Worm (Caenorhabditis elegans) whole organism, midembryonic: Measurements from ENCODE around the gene gcc-2.
A peak's percentile ranks its signal among the peaks of the same experiment; 100 is the strongest.

Source experiments
- T22C8.4 ChIP-seq: fragments of 200-800 bp; sonication (Bioruptor generic); IDR thresholded peaks from 2 replicates; pipeline ENCODE4 v1.3.6; 2022; ENCODE audit warnings: missing genetic modification characterization, missing compliant biosample characterization
- cog-1 ChIP-seq: sonication (generic microtip); optimal IDR thresholded peaks from 2 replicates; lab custom pipeline; 2016; ENCODE audit warnings: missing genetic modification characterization, missing compliant biosample characterization
- flt-1 ChIP-seq: fragments of 200-800 bp; sonication (Bioruptor generic); IDR thresholded peaks from 2 replicates; pipeline ENCODE4 v1.3.6; 2022; ENCODE audit warnings: missing genetic modification characterization, missing compliant biosample characterization
- klf-2 ChIP-seq: fragments of 200-800 bp; sonication (Bioruptor generic); conservative IDR thresholded peaks from 2 replicates; pipeline ENCODE4 v1.3.6; 2022; ENCODE audit warnings: missing genetic modification reagents, missing genetic modification characterization, missing compliant biosample characterization
- med-1 ChIP-seq: sonication (generic microtip); optimal IDR thresholded peaks from 2 replicates; lab custom pipeline; 2017; ENCODE audit warnings: missing genetic modification characterization, mild to moderate bottlenecking, missing compliant biosample characterization, antibody characterized with exemption, missing genetic modification reagents; ENCODE audit not compliant: insufficient read depth
- ref-1 ChIP-seq: fragments of 200-800 bp; sonication (Bioruptor generic); conservative IDR thresholded peaks from 2 replicates; pipeline ENCODE4 v1.3.6; 2022; ENCODE audit warnings: missing genetic modification reagents, missing genetic modification characterization, missing compliant biosample characterization
- tab-1 ChIP-seq: fragments of 200-800 bp; sonication (Bioruptor generic); IDR thresholded peaks from 2 replicates; pipeline ENCODE4 v1.3.6; 2022; ENCODE audit warnings: missing genetic modification characterization, missing compliant biosample characterization
- ztf-23 ChIP-seq: fragments of 200-800 bp; sonication (Bioruptor generic); IDR thresholded peaks from 2 replicates; pipeline ENCODE4 v1.3.6; 2022; ENCODE audit warnings: missing genetic modification reagents, missing genetic modification characterization, missing compliant biosample characterization
- ztf-29 ChIP-seq: fragments of 200-800 bp; sonication (Bioruptor generic); IDR thresholded peaks from 2 replicates; pipeline ENCODE4 v1.3.6; 2022; ENCODE audit warnings: missing genetic modification reagents, missing genetic modification characterization, missing compliant biosample characterization

Gene gcc-2

DNA sequence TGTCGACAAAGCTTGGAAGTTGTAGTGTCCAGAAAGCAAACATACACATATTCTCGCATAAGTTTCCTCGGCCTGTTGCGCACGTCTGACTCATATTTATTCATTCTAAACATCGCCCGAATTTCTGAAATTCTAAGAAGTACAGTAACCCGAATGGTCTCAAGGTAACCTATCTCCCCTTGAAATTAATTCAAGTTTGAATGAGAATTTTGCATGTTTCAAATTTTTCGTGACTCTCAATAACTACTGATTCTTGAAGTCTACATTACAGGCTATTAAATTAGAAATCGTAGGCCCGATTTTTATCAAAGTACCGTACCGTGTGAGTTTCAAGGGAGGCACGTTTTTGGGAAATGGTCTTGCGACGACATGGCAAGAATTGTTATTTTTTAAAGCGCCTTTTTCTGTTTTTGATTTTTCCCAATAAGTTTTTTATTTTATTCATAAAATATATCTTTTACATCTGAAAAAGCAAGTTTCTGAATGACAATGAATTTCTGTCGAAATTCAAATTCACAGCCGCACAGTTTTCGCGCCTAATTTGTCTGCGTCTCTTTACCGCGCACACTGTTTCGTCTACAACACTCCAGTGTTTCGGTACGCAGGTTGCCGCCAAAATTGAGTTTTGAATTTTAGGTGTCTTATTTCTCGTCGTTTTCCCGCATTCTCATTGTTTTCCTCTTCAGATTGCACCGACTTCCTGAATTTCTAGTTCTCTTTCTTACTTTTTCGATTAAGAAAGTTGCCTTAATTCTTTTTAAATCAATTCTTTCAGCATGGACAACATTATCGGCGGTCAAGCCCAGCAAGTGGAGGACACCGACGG, 31.9 kb upstream of the gcc-2 start, which contains the start of the genes R10E11.9 and mcm-6:
Gene R10E11.9 (minus strand): TSS at position 51 of the 826 bp plus-strand sequence.
Gene mcm-6 (plus strand): TSS at position 776 of the 826 bp plus-strand sequence.
- TF ChIP-seq tab-1 (GFP tag; lab: Robert Waterston, UW) (no peak), med-1 (no peak), cog-1 (no peak), ref-1 (GFP tag; lab: Robert Waterston, UW) (no peak), klf-2 (GFP tag; lab: Robert Waterston, UW) (no peak), flt-1 (GFP tag; lab: Robert Waterston, UW) (no peak), ztf-23 (GFP tag; lab: Robert Waterston, UW) (no peak), ztf-29 (GFP tag; lab: Robert Waterston, UW) (no peak)

DNA sequence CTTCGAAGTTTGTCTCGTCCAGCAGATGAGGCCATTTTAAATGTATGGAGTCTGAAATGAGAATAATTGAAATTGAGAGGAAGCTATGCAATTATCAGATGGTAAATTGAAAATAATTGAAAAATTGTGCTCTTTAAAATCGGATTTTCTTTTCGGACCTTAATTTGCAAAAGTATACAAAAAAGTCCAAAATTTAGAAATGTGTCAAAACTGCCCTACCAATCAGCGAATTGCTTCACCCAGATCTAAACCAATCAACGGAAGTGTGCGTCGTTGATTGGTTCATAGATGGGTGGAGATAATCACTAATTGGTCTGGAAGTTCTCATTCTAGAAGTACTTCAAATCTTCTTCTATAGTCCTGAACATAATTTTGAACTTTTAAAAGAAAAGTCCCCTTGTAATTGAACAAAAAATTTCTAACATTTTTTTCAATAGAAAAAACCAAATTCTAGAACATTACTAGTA, 27.7 kb upstream of the gcc-2 start, which contains the start of gene R10E11.5:
Gene R10E11.5 (minus strand): TSS at position 51 of the 467 bp plus-strand sequence.
- TF ChIP-seq klf-2 (GFP tag; lab: Robert Waterston, UW) (no peak), ref-1 (GFP tag; lab: Robert Waterston, UW) (no peak), ztf-29 (GFP tag; lab: Robert Waterston, UW) (no peak), T22C8.4 (GFP tag; lab: Robert Waterston, UW) (no peak), flt-1 (GFP tag; lab: Robert Waterston, UW) (no peak), med-1 (no peak)

- TF ChIP-seq ztf-29 (GFP tag; lab: Robert Waterston, UW) (no peak), klf-2 (GFP tag; lab: Robert Waterston, UW) (no peak), ztf-23 (GFP tag; lab: Robert Waterston, UW) (no peak), flt-1 (GFP tag; lab: Robert Waterston, UW) (no peak), med-1 (no peak), T22C8.4 (GFP tag; lab: Robert Waterston, UW) (no peak), ref-1 (GFP tag; lab: Robert Waterston, UW) (no peak), cog-1 (no peak), tab-1 (GFP tag; lab: Robert Waterston, UW) (no peak)
Measured at ce11 chrIII:9789083-9789482, 27.1 kb upstream of the gcc-2 start.

- TF ChIP-seq cog-1 (no peak), flt-1 (GFP tag; lab: Robert Waterston, UW) (no peak), klf-2 (GFP tag; lab: Robert Waterston, UW) (no peak), med-1 (no peak), T22C8.4 (GFP tag; lab: Robert Waterston, UW) (no peak)
Measured at ce11 chrIII:9786776-9787175, 24.8 kb upstream of the gcc-2 start.

ce11 chrIII:9783133-9783590, 21.2 kb upstream of the gcc-2 start:
- TF ChIP-seq ztf-23 (GFP tag; lab: Robert Waterston, UW) (no peak), klf-2 (GFP tag; lab: Robert Waterston, UW) (no peak), T22C8.4 (GFP tag; lab: Robert Waterston, UW) (no peak), cog-1 (no peak), med-1 (no peak), ref-1 (GFP tag; lab: Robert Waterston, UW) (no peak), ztf-29 (GFP tag; lab: Robert Waterston, UW) (no peak)

DNA sequence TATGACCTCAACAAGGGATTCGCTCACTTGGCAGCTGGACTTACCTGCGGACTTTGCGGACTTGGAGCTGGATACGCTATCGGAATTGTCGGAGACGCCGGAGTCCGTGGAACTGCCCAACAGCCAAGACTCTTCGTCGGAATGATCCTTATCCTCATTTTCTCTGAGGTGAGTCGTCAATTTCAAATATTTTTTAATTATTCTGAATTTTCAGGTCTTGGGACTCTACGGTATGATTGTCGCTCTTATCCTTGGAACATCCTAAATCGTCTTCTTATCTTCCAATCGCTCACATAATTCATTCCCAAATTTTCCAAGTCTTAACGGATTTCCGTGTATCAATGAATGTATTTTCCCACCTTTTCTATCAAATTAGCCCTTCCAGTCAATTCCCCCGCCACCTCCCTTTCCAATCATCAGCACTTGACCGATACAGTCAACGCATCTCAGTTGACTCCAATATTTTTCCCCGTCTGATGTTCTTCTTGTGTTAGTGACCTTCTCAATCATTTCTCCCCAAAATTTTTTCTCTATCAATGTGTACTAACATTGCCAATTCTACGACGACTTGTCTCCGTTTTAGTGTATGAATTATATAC, 20.6 kb upstream of the gcc-2 start, which contains the start of gene R10E11.6:
Gene R10E11.6 (plus strand): TSS at position 524 of the 599 bp plus-strand sequence.
- no peak for TF ChIP-seq T22C8.4 (GFP tag; lab: Robert Waterston, UW)

DNA sequence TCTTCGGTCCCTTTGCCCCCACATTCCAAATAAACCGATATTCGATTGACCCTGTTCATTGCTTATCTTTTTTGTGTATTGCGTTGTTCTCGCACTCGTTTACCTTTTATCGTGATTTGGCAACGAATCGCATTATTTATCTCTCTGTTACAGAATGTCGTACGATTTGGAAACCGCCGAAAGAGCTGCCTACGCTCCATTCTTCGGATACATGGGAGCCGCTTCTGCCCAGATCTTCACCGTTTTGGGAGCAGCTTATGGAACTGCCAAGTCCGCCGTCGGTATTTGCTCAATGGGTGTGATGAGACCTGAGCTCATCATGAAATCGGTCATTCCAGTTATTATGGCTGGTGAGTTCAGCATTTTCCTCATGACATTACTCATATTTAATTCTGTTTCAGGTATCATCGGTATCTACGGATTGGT, 20.1 kb upstream of the gcc-2 start, which contains the start of gene vha-2:
Gene vha-2 (plus strand): TSS at position 154 of the 426 bp plus-strand sequence.
- TF ChIP-seq med-1 (no peak), ztf-29 (GFP tag; lab: Robert Waterston, UW) (no peak), T22C8.4 (GFP tag; lab: Robert Waterston, UW) (no peak), klf-2 (GFP tag; lab: Robert Waterston, UW) (no peak), tab-1 (GFP tag; lab: Robert Waterston, UW) (no peak), cog-1 (no peak)

DNA sequence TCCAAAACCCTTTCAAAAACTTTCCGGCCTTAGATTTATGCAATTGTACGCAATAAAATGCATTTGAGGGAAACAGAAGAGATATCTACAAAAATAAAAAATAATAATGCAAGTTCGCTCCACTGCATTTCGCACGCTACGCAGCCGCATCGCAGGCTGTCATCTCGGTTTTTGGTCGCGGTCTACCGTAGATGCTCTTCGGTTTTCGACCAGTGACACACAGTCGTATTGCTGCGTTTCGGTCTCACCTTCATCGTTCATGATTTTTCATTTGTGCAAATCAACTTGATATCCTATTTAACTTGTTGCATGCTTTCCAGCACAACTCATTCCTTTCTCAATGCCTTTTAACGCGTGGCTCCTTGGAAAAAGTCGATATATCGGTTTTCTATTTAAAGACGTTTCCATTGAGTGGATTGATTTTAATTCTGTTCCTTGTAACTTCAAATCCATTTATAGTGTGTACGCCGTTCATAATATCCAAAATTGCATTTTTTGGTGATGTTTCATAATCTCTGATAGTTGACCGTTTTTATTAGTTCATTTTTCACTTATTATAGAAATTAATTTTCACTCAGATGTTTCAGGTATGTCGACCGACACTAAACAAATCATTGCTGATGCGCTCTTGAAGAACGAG, 18.8 kb upstream of the gcc-2 start, which contains the start of gene vha-1:
Gene vha-1 (plus strand): TSS at position 590 of the 640 bp plus-strand sequence.
- TF ChIP-seq ztf-23 (GFP tag; lab: Robert Waterston, UW) (0 out of 2 replicates have a peak, but pooled peaks have one; percentile 53), flt-1 (GFP tag; lab: Robert Waterston, UW) (no peak; the same call in 1 of the 2 replicates), ztf-29 (GFP tag; lab: Robert Waterston, UW) (no peak), cog-1 (peak; percentile 53)

DNA sequence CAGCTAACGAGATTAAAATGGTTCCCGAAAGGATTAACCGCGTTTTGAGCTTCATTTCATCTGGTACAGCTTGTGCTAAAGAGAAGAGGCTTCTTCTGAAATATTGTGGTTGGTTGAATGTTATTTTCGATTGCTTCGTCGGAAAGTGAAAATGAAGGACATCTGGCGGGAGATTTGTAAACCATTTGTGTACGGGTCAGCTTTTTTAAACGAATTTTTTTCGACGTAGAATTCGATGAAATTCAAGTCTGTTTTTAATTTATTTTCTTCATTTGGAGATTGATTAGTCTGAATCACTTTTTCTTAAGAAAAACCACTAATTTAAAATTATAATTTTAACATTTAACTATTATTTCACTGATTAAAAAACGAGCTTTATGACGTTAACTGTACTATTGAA, 18.3 kb upstream of the gcc-2 start, which contains the start of gene sqv-3:
Gene sqv-3 (minus strand): TSS at position 101 of the 400 bp plus-strand sequence.
- TF ChIP-seq flt-1 (GFP tag; lab: Robert Waterston, UW) (no peak), tab-1 (GFP tag; lab: Robert Waterston, UW) (no peak), ref-1 (GFP tag; lab: Robert Waterston, UW) (no peak), cog-1 (no peak), klf-2 (GFP tag; lab: Robert Waterston, UW) (no peak), med-1 (no peak), ztf-23 (GFP tag; lab: Robert Waterston, UW) (no peak), T22C8.4 (GFP tag; lab: Robert Waterston, UW) (no peak), ztf-29 (GFP tag; lab: Robert Waterston, UW) (no peak)
